Worm (Caenorhabditis elegans) whole organism, young adult: ENCODE data around the gene lnp-1.

Experiments
- C06A6.2 ChIP-seq: fragments of 200-800 bp; sonication (Bioruptor generic); conservative IDR thresholded peaks from 2 replicates; pipeline ENCODE4 v1.3.6; 2022; ENCODE audit warnings: missing genetic modification characterization, missing compliant biosample characterization
- C17E4.6 ChIP-seq: fragments of 200-800 bp; sonication (Bioruptor generic); IDR thresholded peaks from 2 replicates; pipeline ENCODE4 v1.3.6; 2022; ENCODE audit warnings: missing genetic modification reagents, missing genetic modification characterization, missing compliant biosample characterization
- D2030.7 ChIP-seq: fragments of 200-800 bp; sonication (Bioruptor generic); IDR thresholded peaks from 2 replicates; pipeline ENCODE4 v1.3.6; 2022; ENCODE audit warnings: missing genetic modification reagents, missing genetic modification characterization, missing compliant biosample characterization
- F23B12.7 ChIP-seq: sonication (generic microtip); optimal IDR thresholded peaks from 2 replicates; lab custom pipeline; 2017; ENCODE audit warnings: missing genetic modification characterization, mild to moderate bottlenecking, missing compliant biosample characterization, antibody characterized with exemption, moderate library complexity; ENCODE audit not compliant: insufficient read depth
- F52B5.7 ChIP-seq: sonication (generic microtip); optimal IDR thresholded peaks from 2 replicates; lab custom pipeline; 2016; ENCODE audit warnings: mild to moderate bottlenecking, missing genetic modification characterization, missing compliant biosample characterization
- F55B11.4 ChIP-seq: sonication (generic microtip); optimal IDR thresholded peaks from 2 replicates; lab custom pipeline; 2016; ENCODE audit warnings: missing compliant biosample characterization, missing genetic modification characterization, borderline replicate concordance; ENCODE audit not compliant: insufficient read depth
- F57A8.1 ChIP-seq: fragments of 200-800 bp; sonication (Bioruptor generic); optimal IDR thresholded peaks from 2 replicates; lab custom pipeline; 2018; ENCODE audit warnings: mild to moderate bottlenecking, missing genetic modification characterization, moderate library complexity, missing compliant biosample characterization
- T26A5.8 ChIP-seq: sonication (generic microtip); optimal IDR thresholded peaks from 2 replicates; lab custom pipeline; 2016; ENCODE audit warnings: missing genetic modification characterization, missing compliant biosample characterization
- Y53F4B.3 ChIP-seq: fragments of 200-800 bp; sonication (Bioruptor generic); IDR thresholded peaks from 2 replicates; pipeline ENCODE4 v1.3.6; 2022; ENCODE audit warnings: missing genetic modification reagents, missing genetic modification characterization, missing compliant biosample characterization
- ZK185.1 ChIP-seq: sonication (generic microtip); optimal IDR thresholded peaks from 2 replicates; lab custom pipeline; 2016; ENCODE audit warnings: mild to moderate bottlenecking, missing genetic modification characterization, missing compliant biosample characterization; ENCODE audit not compliant: poor library complexity, severe bottlenecking
- akir-1 ChIP-seq: fragments of 200-800 bp; sonication (Bioruptor generic); optimal IDR thresholded peaks from 2 replicates; lab custom pipeline; 2018; ENCODE audit warnings: mild to moderate bottlenecking, missing genetic modification characterization, moderate library complexity, missing compliant biosample characterization
- aptf-3 ChIP-seq: fragments of 200-800 bp; sonication (Bioruptor generic); IDR thresholded peaks from 2 replicates; pipeline ENCODE4 v1.3.6; 2022; ENCODE audit warnings: missing genetic modification characterization, missing compliant biosample characterization
- attf-5 ChIP-seq: fragments of 200-800 bp; sonication (Bioruptor generic); optimal IDR thresholded peaks from 2 replicates; lab custom pipeline; 2018; ENCODE audit warnings: mild to moderate bottlenecking, missing genetic modification characterization, missing compliant biosample characterization
- ceh-58 ChIP-seq: fragments of 200-800 bp; sonication (Bioruptor generic); IDR thresholded peaks from 2 replicates; pipeline ENCODE4 v1.3.6; 2022; ENCODE audit warnings: missing genetic modification characterization, missing compliant biosample characterization
- chd-7 ChIP-seq: sonication (generic microtip); optimal IDR thresholded peaks from 2 replicates; lab custom pipeline; 2016; ENCODE audit warnings: mild to moderate bottlenecking, missing genetic modification characterization, moderate library complexity, missing compliant biosample characterization
- egl-44 ChIP-seq: fragments of 200-800 bp; sonication (Bioruptor generic); IDR thresholded peaks from 2 replicates; pipeline ENCODE4 v1.3.6; 2022; ENCODE audit warnings: missing genetic modification reagents, missing genetic modification characterization, missing compliant biosample characterization
- egrh-3 ChIP-seq: fragments of 200-800 bp; sonication (Bioruptor generic); IDR thresholded peaks from 2 replicates; pipeline ENCODE4 v1.3.6; 2022; ENCODE audit warnings: missing genetic modification reagents, missing genetic modification characterization, missing compliant biosample characterization
- fkh-3 ChIP-seq: sonication (generic microtip); optimal IDR thresholded peaks from 2 replicates; lab custom pipeline; 2016; ENCODE audit warnings: mild to moderate bottlenecking, missing genetic modification characterization, missing compliant biosample characterization
- hmg-20 ChIP-seq: fragments of 200-800 bp; sonication (Bioruptor generic); IDR thresholded peaks from 2 replicates; pipeline ENCODE4 v1.3.6; 2022; ENCODE audit warnings: missing genetic modification reagents, missing genetic modification characterization, missing compliant biosample characterization
- hrde-1 ChIP-seq: sonication (generic microtip); optimal IDR thresholded peaks from 2 replicates; lab custom pipeline; 2016; ENCODE audit warnings: missing genetic modification characterization, mild to moderate bottlenecking, missing compliant biosample characterization, moderate library complexity, missing genotype, missing genetic modification reagents, borderline replicate concordance
- lag-1 ChIP-seq: fragments of 200-800 bp; sonication (Bioruptor generic); IDR thresholded peaks from 2 replicates; pipeline ENCODE4 v1.3.6; 2022; ENCODE audit warnings: missing genetic modification reagents, missing genetic modification characterization, missing compliant biosample characterization
- let-526 ChIP-seq: fragments of 200-800 bp; sonication (Bioruptor generic); IDR thresholded peaks from 2 replicates; pipeline ENCODE4 v1.3.6; 2022; ENCODE audit warnings: missing genetic modification reagents, missing genetic modification characterization, missing compliant biosample characterization
- let-607 ChIP-seq, 2 experiments: fragments of 200-800 bp in 1 of 2; sonication (Bioruptor generic) in 1 of 2; sonication (generic microtip) in 1 of 2; optimal IDR thresholded peaks; 2 replicates each; lab custom pipeline; 2016 to 2018; ENCODE audit warnings: mild to moderate bottlenecking in 2 of 2, missing compliant biosample characterization in 2 of 2, missing genetic modification characterization in 2 of 2, moderate library complexity in 2 of 2, missing genotype in 1 of 2
- lir-1 ChIP-seq: fragments of 200-800 bp; sonication (Bioruptor generic); conservative IDR thresholded peaks from 2 replicates; pipeline ENCODE4 v1.3.6; 2022; ENCODE audit warnings: missing genetic modification reagents, missing genetic modification characterization, missing compliant biosample characterization
- lsy-27 ChIP-seq: sonication (generic microtip); optimal IDR thresholded peaks from 2 replicates; lab custom pipeline; 2017; ENCODE audit warnings: missing genetic modification characterization, mild to moderate bottlenecking, missing compliant biosample characterization, antibody characterized with exemption, missing genotype, borderline replicate concordance; ENCODE audit not compliant: insufficient read depth
- madf-10 ChIP-seq: sonication (generic microtip); optimal IDR thresholded peaks from 2 replicates; lab custom pipeline; 2016; ENCODE audit warnings: mild to moderate bottlenecking, missing genetic modification characterization, missing compliant biosample characterization
- madf-6 ChIP-seq: fragments of 200-800 bp; sonication (Bioruptor generic); IDR thresholded peaks from 2 replicates; pipeline ENCODE4 v1.3.6; 2022; ENCODE audit warnings: missing genetic modification reagents, missing genetic modification characterization, missing compliant biosample characterization
- mcd-1 ChIP-seq: fragments of 200-800 bp; sonication (Bioruptor generic); IDR thresholded peaks from 2 replicates; pipeline ENCODE4 v1.3.6; 2022; ENCODE audit warnings: missing genetic modification reagents, missing genetic modification characterization, missing compliant biosample characterization
- nfya-2 ChIP-seq: fragments of 200-800 bp; sonication (Bioruptor generic); IDR thresholded peaks from 2 replicates; pipeline ENCODE4 v1.3.6; 2022; ENCODE audit warnings: missing genetic modification reagents, missing genetic modification characterization, missing compliant biosample characterization
- nhr-120 ChIP-seq: fragments of 200-800 bp; sonication (Bioruptor generic); IDR thresholded peaks from 2 replicates; pipeline ENCODE4 v1.3.6; 2022; ENCODE audit warnings: missing genetic modification characterization, missing compliant biosample characterization
- nhr-80 ChIP-seq: sonication (generic microtip); optimal IDR thresholded peaks from 2 replicates; lab custom pipeline; 2016; ENCODE audit warnings: missing genetic modification characterization, missing compliant biosample characterization
- nhr-90 ChIP-seq: sonication (generic microtip); optimal IDR thresholded peaks from 2 replicates; lab custom pipeline; 2016; ENCODE audit warnings: missing genotype, mild to moderate bottlenecking, missing genetic modification characterization, missing compliant biosample characterization
- rpc-1 ChIP-seq, 2 experiments: fragments of 150-350 bp in 1 of 2; sonication (generic microtip) in 1 of 2; optimal IDR thresholded peaks; 2 replicates each; lab custom pipeline; 2014 to 2018; ENCODE audit warnings: missing biosample characterization in 1 of 2, missing genetic modification characterization in 1 of 2, missing genetic modification reagents in 1 of 2, missing genotype in 1 of 2
- snpc-3.4 ChIP-seq: sonication (generic microtip); optimal IDR thresholded peaks from 2 replicates; lab custom pipeline; 2017; ENCODE audit warnings: missing genetic modification characterization, mild to moderate bottlenecking, missing compliant biosample characterization, antibody characterized with exemption, moderate library complexity, missing genotype, missing genetic modification reagents
- snpc-4 ChIP-seq, 5 experiments: fragments of 150-350 bp in 1 of 5; sonication (generic microtip) in 4 of 5; optimal IDR thresholded peaks; 2 replicates each; lab custom pipeline; 2014 to 2018; ENCODE audit warnings: missing genetic modification characterization in 5 of 5, missing biosample characterization in 3 of 5, antibody characterized with exemption in 2 of 5, mild to moderate bottlenecking in 2 of 5, missing compliant biosample characterization in 2 of 5, missing genotype in 2 of 5, moderate library complexity in 2 of 5, missing genetic modification reagents in 1 of 5
- sptf-2 ChIP-seq: fragments of 200-800 bp; sonication (Bioruptor generic); optimal IDR thresholded peaks from 2 replicates; lab custom pipeline; 2018; ENCODE audit warnings: mild to moderate bottlenecking, missing genetic modification characterization, missing compliant biosample characterization
- tbp1 ChIP-seq: fragments of 200-800 bp; sonication (Bioruptor generic); optimal IDR thresholded peaks from 2 replicates; lab custom pipeline; 2018; ENCODE audit warnings: mild to moderate bottlenecking, missing genetic modification characterization, missing compliant biosample characterization
- tbx-9 ChIP-seq: sonication (generic microtip); optimal IDR thresholded peaks from 2 replicates; lab custom pipeline; 2016; ENCODE audit warnings: borderline replicate concordance, missing genetic modification characterization, inconsistent platforms, missing compliant biosample characterization
- zfh-2 ChIP-seq: fragments of 200-800 bp; sonication (Bioruptor generic); conservative IDR thresholded peaks from 2 replicates; pipeline ENCODE4 v1.3.6; 2022; ENCODE audit warnings: missing genetic modification reagents, missing genetic modification characterization, missing compliant biosample characterization
- ztf-18 ChIP-seq: sonication (generic microtip); optimal IDR thresholded peaks from 2 replicates; lab custom pipeline; 2016; ENCODE audit warnings: missing genotype, mild to moderate bottlenecking, missing genetic modification characterization, missing compliant biosample characterization
- ztf-28 ChIP-seq: fragments of 200-800 bp; sonication (Bioruptor generic); IDR thresholded peaks from 2 replicates; pipeline ENCODE4 v1.3.6; 2022; ENCODE audit warnings: missing genetic modification reagents, missing genetic modification characterization, missing compliant biosample characterization

Gene lnp-1

DNA sequence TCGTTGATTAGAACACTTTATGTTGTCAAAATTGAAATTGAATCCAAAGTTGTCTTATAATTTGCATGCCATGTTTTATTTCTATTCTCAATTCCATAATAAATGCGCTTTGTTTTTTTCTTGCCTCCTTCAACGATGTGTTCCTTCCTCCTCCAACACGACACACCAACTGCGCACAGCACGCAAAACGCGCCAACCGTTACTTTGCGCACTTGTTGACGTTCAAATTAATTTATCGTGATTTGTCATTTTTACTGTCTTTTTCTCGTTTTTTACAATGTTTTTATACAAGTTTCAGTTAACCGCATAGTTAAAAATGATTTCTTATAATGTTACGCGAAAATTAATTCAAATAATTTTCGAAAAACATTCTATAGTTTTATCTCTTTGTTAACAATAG lies 628 bp upstream of the lnp-1 start:
- TF ChIP-seq attf-5 (GFP tag; lab: Kevin White, UChicago) (peak; percentile 7), ztf-18 (peak; percentile 90), let-607 (tag; optimal IDR thresholded peaks at IDR 0.05; lab: Kevin White, UChicago) (peak; percentile 50 to 63), F52B5.7 (no peak), madf-6 (no peak), snpc-4 (GFP tag; optimal IDR thresholded peaks at IDR 0.05; lab: Kevin White, UChicago) (no peak), snpc-4 (tag; optimal IDR thresholded peaks at IDR 0.05; lab: Kevin White, UChicago) (peak in 1 of 4 experiments; percentile 29), nhr-80 (tag; lab: Kevin White, UChicago) (peak; percentile 54)

DNA sequence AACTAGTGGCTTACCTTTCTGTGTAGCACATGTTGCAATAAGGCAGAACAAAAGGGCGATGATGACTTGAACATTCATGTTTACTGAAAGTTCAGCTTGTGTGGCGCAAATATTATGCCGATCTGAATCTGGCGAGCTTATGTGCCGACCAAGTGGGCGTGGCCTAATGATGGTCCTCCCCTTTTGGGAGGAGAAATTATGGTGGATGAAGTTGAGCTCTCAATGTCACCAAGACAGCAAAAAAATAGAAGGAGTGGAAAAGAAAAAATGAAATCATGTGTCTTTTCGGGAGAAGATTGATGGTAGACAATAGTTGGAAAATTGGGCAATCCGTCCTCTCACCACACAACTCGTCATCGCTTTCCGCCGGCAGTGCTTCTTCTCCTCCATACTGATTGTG lies 3.7 kb downstream of the lnp-1 start, which contains the start of gene flp-12:
Gene flp-12, minus strand, starts transcription at position 101 of the 400 bp plus-strand sequence.
- TF ChIP-seq tbp1 (GFP tag; lab: Kevin White, UChicago) = no peak
- TF ChIP-seq F23B12.7 (tag; lab: Kevin White, UChicago) = no peak
- no peak for TF ChIP-seq snpc-3.4
- 0 out of 2 replicates have a peak, but pooled peaks have one; percentile 6 for TF ChIP-seq zfh-2
- TF ChIP-seq chd-7 (tag; lab: Kevin White, UChicago) = no peak

DNA sequence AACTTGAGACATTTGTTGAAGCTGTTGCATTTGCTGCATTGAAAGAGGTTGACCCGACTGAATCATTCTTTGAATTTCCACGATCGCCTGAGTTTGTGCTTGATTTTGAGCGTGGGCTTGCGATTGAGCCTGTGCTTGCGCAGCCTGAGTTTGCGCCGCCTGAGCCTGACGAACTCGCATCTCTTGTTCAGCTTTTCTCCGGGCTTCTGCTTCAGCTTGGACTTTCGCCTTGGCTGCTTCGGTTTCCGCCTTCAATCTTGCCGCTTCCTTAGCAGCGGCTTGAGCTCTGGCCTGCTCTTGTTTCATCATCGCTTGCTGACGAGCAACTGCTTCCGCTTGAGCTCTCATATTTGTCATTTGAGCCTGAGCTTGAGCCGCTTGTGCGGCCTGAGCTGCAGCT lies 8.9 kb downstream of the lnp-1 start:
- TF ChIP-seq zfh-2 (peak; percentile 64), lsy-27 (tag; lab: Kevin White, UChicago) (no peak), C06A6.2 (GFP tag; lab: Robert Waterston, UW) (no peak), Y53F4B.3 (no peak), egrh-3 (peak; percentile 65; the same call in 1 of the 2 replicates), D2030.7 (GFP tag; lab: Robert Waterston, UW) (no peak), akir-1 (GFP tag; lab: Kevin White, UChicago) (no peak)

DNA sequence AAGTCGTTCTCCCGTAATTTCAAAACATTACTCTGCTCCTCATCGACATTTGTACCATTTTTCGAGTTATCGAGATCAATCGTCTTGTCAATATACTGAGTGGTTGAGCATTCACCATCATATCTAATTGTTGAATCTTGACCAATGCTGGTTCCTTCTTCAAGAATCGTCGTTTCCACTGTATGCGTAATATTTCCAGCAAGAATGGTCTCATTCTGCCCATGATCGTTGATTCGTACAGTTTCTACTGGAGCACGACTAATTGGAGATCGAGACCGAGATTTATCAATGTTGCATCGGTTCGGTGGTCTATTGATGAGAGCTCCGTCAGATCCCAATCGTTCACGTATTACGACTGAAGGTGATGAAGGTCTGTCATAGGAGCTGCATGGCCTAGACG lies 11.0 kb downstream of the lnp-1 start:
- TF ChIP-seq nhr-90 (tag; lab: Kevin White, UChicago) (no peak), F57A8.1 (no peak), tbx-9 (tag; lab: Kevin White, UChicago) (no peak), akir-1 (GFP tag; lab: Kevin White, UChicago) (no peak), F55B11.4 (tag; lab: Kevin White, UChicago) (no peak), snpc-4 (GFP tag; optimal IDR thresholded peaks at IDR 0.05; lab: Kevin White, UChicago) (no peak), snpc-4 (tag; optimal IDR thresholded peaks at IDR 0.05; lab: Kevin White, UChicago) (no peak), mcd-1 (GFP tag; lab: Robert Waterston, UW) (no peak), nfya-2 (no peak), nhr-120 (GFP tag; lab: Robert Waterston, UW) (no peak), ztf-28 (GFP tag; lab: Robert Waterston, UW) (no peak), let-526 (GFP tag; lab: Robert Waterston, UW) (no peak), madf-6 (no peak), ceh-58 (GFP tag; lab: Robert Waterston, UW) (no peak), C17E4.6 (GFP tag; lab: Robert Waterston, UW) (no peak), fkh-3 (tag; lab: Kevin White, UChicago) (no peak)
- TF ChIP-seq, all 124 proteins: peak for 0

DNA sequence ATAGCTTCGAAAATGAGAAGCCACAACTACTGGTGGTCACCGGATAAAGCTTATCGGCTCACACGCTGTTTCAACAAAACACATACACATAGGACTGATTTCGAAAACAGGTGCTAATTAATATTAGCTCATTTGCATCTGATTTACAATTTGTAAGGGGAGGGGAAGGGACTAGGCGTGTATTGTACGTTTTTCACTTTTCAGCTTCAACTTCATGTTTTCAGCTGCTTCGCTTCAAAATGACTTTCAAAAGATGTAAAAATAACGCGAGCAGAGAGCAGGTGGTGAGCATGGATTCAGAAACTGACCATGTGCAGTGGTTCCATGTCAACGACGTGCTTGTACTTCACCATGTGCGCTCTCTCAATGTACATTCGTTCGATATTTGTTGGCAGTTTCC lies 12.4 kb downstream of the lnp-1 start:
- no peak for TF ChIP-seq madf-10
- no peak for TF ChIP-seq ztf-28 (GFP tag; lab: Robert Waterston, UW)
- TF ChIP-seq aptf-3 (GFP tag; lab: Robert Waterston, UW) = no peak
- no peak for TF ChIP-seq hmg-20 (GFP tag; lab: Robert Waterston, UW)
- TF ChIP-seq T26A5.8 (tag; lab: Kevin White, UChicago) = no peak
- TF ChIP-seq lag-1 (GFP tag; lab: Robert Waterston, UW) = no peak
- TF ChIP-seq egl-44 (GFP tag; lab: Robert Waterston, UW) = no peak
- TF ChIP-seq hrde-1 = no peak
- TF ChIP-seq sptf-2 (GFP tag; lab: Kevin White, UChicago) = no peak
- no peak for TF ChIP-seq ZK185.1 (tag; lab: Kevin White, UChicago)
- TF ChIP-seq lir-1 = no peak
- TF ChIP-seq rpc-1 (optimal IDR thresholded peaks at IDR 0.05; lab: Kevin White, UChicago) = no peak
- no peak for TF ChIP-seq rpc-1 (tag; optimal IDR thresholded peaks at IDR 0.05; lab: Kevin White, UChicago)
